Worm (Caenorhabditis elegans) whole organism, late embryonic: ENCODE measurements around the gene snx-14.

Source experiments
- Y22D7AL.16 ChIP-seq: sonication (generic microtip); optimal IDR thresholded peaks from 2 replicates; lab custom pipeline; 2016; ENCODE audit warnings: missing genetic modification characterization, missing compliant biosample characterization
- ahr-1 ChIP-seq: sonication (generic microtip); optimal IDR thresholded peaks from 2 replicates; lab custom pipeline; 2016; ENCODE audit warnings: missing genetic modification characterization, missing compliant biosample characterization
- ceh-22 ChIP-seq: sonication (generic microtip); optimal IDR thresholded peaks from 2 replicates; lab custom pipeline; 2017; ENCODE audit warnings: missing biosample characterization, missing genetic modification characterization
- elt-4 ChIP-seq: sonication (generic microtip); optimal IDR thresholded peaks from 2 replicates; lab custom pipeline; 2016; ENCODE audit warnings: missing genetic modification characterization, missing compliant biosample characterization
- lin-11 ChIP-seq: fragments of 200-800 bp; sonication (Bioruptor generic); optimal IDR thresholded peaks from 2 replicates; lab custom pipeline; 2018; ENCODE audit warnings: mild to moderate bottlenecking, missing genetic modification characterization, missing compliant biosample characterization
- madf-2 ChIP-seq: sonication (generic microtip); optimal IDR thresholded peaks from 2 replicates; lab custom pipeline; 2017; ENCODE audit warnings: missing genetic modification characterization, missing compliant biosample characterization
- pha-4 ChIP-seq: fragments of 150-350 bp; optimal IDR thresholded peaks from 2 replicates; lab custom pipeline; 2018; ENCODE audit warnings: missing biosample characterization, missing genetic modification reagents, missing genetic modification characterization
- tbx-7 ChIP-seq: sonication (generic microtip); optimal IDR thresholded peaks from 2 replicates; lab custom pipeline; 2016; ENCODE audit warnings: missing genotype, missing genetic modification characterization, missing compliant biosample characterization

- TF ChIP-seq ceh-22 (tag; lab: Kevin White, UChicago) (no peak), ahr-1 (tag; lab: Kevin White, UChicago) (no peak), elt-4 (tag; lab: Kevin White, UChicago) (no peak), Y22D7AL.16 (no peak), madf-2 (no peak), lin-11 (tag; lab: Kevin White, UChicago) (no peak), tbx-7 (tag; lab: Kevin White, UChicago) (no peak), pha-4 (no peak)
Observed at ce11 chrII:13515813-13516212, 15.2 kb downstream of the snx-14 start.
